Worm (Caenorhabditis elegans): ENCODE measurements around the gene cct-3.

cct-3 gene

ce11 chrII:2197555-2198288 is 35.6 kb upstream of the cct-3 start, which contains the start of gene C33C12.1:
C33C12.1 (plus strand) TSS chrII:2198238.
- TF ChIP-seq unc-42 (tag; optimal IDR thresholded peaks at IDR 0.05), result peak; percentile 50
- no peak for TF ChIP-seq ceh-34 (tag; optimal IDR thresholded peaks at IDR 0.05)

- no peak for TF ChIP-seq dve-1 (tag; optimal IDR thresholded peaks at IDR 0.05)
- no peak for TF ChIP-seq tbx-7 (tag; optimal IDR thresholded peaks at IDR 0.05)
- no peak for TF ChIP-seq ceh-31 (tag; optimal IDR thresholded peaks at IDR 0.05)
- no peak for TF ChIP-seq pat-9 (tag; optimal IDR thresholded peaks at IDR 0.05)
- TF ChIP-seq fkh-6 (tag; optimal IDR thresholded peaks at IDR 0.05), result no peak
- no peak for TF ChIP-seq pha-4 (tag; optimal IDR thresholded peaks at IDR 0.05)
These were observed 31.2 kb upstream of the cct-3 start for ce11 chrII:2202147-2202546.

ce11 chrII:2204077-2204476 is 29.3 kb upstream of the cct-3 start, which contains the start of gene Y59C2A.2:
Y59C2A.2 (minus strand) TSS chrII:2204137.
- no peak for TF ChIP-seq madf-2 (tag; optimal IDR thresholded peaks at IDR 0.05)
- peak; percentile 0 for TF ChIP-seq unc-42 (tag; optimal IDR thresholded peaks at IDR 0.05)

- peak; percentile 70 for TF ChIP-seq hlh-8 (tag; optimal IDR thresholded peaks at IDR 0.05)
- TF ChIP-seq K09A11.1 (tag; optimal IDR thresholded peaks at IDR 0.05; ENCODE audit: insufficient read depth), result no peak
- TF ChIP-seq Y22D7AL.16 (tag; optimal IDR thresholded peaks at IDR 0.05), result no peak
These were observed 27.1 kb upstream of the cct-3 start for ce11 chrII:2206064-2206722.

DNA sequence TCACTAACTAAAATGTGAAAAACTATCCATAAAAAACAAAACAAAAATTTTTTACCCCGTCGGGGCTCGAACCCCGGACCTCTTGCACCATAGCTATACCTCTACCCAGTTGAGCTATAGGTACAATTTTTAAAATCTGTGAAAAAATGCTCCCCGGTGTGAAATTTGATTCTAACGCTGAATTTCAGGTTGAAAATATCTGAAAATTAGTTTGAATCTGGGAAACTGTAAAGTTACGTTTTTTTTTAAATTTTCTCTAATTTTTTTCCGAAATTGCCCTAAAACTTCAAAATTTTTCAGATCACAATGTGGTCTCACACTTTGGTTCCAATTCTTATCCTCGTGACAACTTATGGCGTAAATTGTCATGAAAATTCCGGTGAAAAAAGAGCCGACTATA is 25.5 kb upstream of the cct-3 start, which contains the start of gene Y59C2A.1:
Y59C2A.1 (plus strand) TSS at position 301 of the 400 bp plus-strand sequence.
- TF ChIP-seq ahr-1 (tag; optimal IDR thresholded peaks at IDR 0.05) (no peak), lim-6 (tag; optimal IDR thresholded peaks at IDR 0.05) (no peak), dve-1 (tag; optimal IDR thresholded peaks at IDR 0.05) (no peak), syd-9 (tag; optimal IDR thresholded peaks at IDR 0.05) (no peak)

DNA sequence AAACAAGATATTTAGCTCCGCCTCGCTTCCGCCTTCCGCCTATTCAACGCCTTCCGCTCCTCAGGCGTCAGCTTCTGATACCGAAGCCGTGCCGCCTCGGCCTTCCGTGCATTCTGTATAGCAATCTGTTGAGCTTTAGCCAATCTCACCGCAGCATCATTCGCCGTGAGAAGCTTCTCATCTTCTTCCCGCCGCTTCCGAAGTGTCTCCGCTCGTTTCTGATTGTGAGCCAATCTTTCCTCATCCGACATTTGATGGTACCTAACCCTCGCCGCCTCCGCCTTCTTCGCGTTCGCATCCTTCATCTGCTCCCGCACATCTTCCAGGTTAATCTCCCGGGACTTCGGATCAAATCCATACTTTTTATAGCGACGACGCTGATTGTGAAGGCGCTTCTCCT is 17.8 kb upstream of the cct-3 start:
- TF ChIP-seq elt-4 (tag; optimal IDR thresholded peaks at IDR 0.05) (peak; percentile 2), hlh-15 (tag; optimal IDR thresholded peaks at IDR 0.05) (no peak)

- TF ChIP-seq zip-5 (tag; optimal IDR thresholded peaks at IDR 0.05), result no peak
- no peak for TF ChIP-seq hlh-6 (tag; optimal IDR thresholded peaks at IDR 0.05)
- no peak for TF ChIP-seq nhr-11 (tag; optimal IDR thresholded peaks at IDR 0.05)
- TF ChIP-seq K09A11.1 (tag; optimal IDR thresholded peaks at IDR 0.05; ENCODE audit: insufficient read depth), result no peak
- no peak for TF ChIP-seq hlh-8 (tag; optimal IDR thresholded peaks at IDR 0.05)
- TF ChIP-seq pha-4 (tag; optimal IDR thresholded peaks at IDR 0.05), result no peak
- no peak for TF ChIP-seq pros-1 (tag; optimal IDR thresholded peaks at IDR 0.05)
- no peak for TF ChIP-seq ceh-34 (tag; optimal IDR thresholded peaks at IDR 0.05)
- no peak for TF ChIP-seq hlh-13 (GFP tag; optimal IDR thresholded peaks at IDR 0.05)
- TF ChIP-seq elt-4 (tag; optimal IDR thresholded peaks at IDR 0.05), result no peak
- TF ChIP-seq hlh-30 (tag; optimal IDR thresholded peaks at IDR 0.05; ENCODE audit: insufficient read depth), result no peak
- TF ChIP-seq nfya-1 (tag; optimal IDR thresholded peaks at IDR 0.05), result no peak
- no peak for TF ChIP-seq ceh-18 (tag; optimal IDR thresholded peaks at IDR 0.05)
- TF ChIP-seq unc-3 (GFP tag; conservative IDR thresholded peaks at IDR 0.05), result no peak
- TF ChIP-seq unc-3 (tag; optimal IDR thresholded peaks at IDR 0.05), result no peak
- no peak for TF ChIP-seq ceh-24 (tag; optimal IDR thresholded peaks at IDR 0.05)
These were observed 16.2 kb upstream of the cct-3 start for ce11 chrII:2216940-2217664.

All from whole organism, late embryonic.